Fruit fly (Drosophila melanogaster): Measurements from ENCODE around the gene Mat89Ba.

Mat89Ba gene

DNA sequence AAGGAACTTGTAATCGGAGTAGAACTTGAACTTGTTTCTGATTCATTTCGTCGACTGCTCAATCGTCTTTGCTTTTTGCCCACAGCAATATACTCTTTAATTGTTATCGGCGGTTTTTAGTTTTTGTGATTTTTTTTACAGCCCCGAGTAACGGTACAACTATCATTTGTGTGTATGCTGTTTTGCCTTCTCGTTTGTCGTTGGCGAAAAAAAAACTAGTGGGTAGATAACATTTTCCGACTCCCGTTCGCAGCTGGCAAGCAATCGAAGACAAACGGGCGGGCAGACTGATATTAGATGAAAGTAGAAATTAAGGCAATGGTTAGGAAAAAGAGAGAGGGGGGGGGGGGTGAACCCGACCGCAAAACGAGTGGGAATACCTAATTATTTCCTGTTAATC, 15.6 kb upstream of the Mat89Ba start:
- TF ChIP-seq Eip78C (GFP tag): peak; percentile 14
- 0 out of 3 replicates have a peak, but pooled peaks have one; percentile 18 for TF ChIP-seq CG8119 (GFP tag; IDR thresholded peaks at IDR 0.05)
- TF ChIP-seq Sox15 (GFP tag; optimal IDR thresholded peaks at IDR 0.05): no peak

DNA sequence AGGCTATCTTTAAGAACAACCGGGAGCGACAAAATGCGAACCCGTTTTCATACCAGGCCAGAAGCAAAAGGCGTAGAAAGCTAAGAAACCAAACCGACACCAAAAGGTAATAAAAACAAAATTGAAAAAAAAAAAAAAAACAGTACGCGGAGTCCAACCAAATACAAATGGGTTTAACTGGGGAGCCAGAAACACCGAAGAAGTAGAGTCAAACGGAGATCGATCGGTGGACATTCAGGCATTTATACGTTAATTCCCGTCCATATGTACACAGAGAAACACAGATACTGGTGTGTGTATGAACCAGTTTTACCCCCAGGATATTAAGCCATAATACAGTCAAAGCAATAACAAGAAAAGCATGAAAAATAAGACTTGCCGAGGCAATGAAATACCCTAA, 15.0 kb upstream of the Mat89Ba start:
- TF ChIP-seq CG8119 (GFP tag; IDR thresholded peaks at IDR 0.05) (0 out of 3 replicates have a peak, but pooled peaks have one; percentile 26), Sox102F (GFP tag; optimal IDR thresholded peaks at IDR 0.05) (peak; percentile 20), salr (GFP tag; optimal IDR thresholded peaks at IDR 0.05) (no peak), CG9139 (GFP tag; optimal IDR thresholded peaks at IDR 0.05) (peak; percentile 60), CG15336 (GFP tag; IDR thresholded peaks at IDR 0.05) (0 out of 2 replicates have a peak, but pooled peaks have one; percentile 8), CG8319 (GFP tag; optimal IDR thresholded peaks at IDR 0.05) (no peak), dsx (GFP tag; optimal IDR thresholded peaks at IDR 0.05; ENCODE audit: poor library complexity, severe bottlenecking) (peak; percentile 38), CG3032 (tag; optimal IDR thresholded peaks at IDR 0.05) (no peak), CG6808 (GFP tag; optimal IDR thresholded peaks at IDR 0.05) (peak; percentile 50), ss (GFP tag; optimal IDR thresholded peaks at IDR 0.05) (peak; percentile 7 to 26), CG6854 (GFP tag; optimal IDR thresholded peaks at IDR 0.05) (peak; percentile 11), spab (GFP tag; optimal IDR thresholded peaks at IDR 0.05) (peak; percentile 8)

DNA sequence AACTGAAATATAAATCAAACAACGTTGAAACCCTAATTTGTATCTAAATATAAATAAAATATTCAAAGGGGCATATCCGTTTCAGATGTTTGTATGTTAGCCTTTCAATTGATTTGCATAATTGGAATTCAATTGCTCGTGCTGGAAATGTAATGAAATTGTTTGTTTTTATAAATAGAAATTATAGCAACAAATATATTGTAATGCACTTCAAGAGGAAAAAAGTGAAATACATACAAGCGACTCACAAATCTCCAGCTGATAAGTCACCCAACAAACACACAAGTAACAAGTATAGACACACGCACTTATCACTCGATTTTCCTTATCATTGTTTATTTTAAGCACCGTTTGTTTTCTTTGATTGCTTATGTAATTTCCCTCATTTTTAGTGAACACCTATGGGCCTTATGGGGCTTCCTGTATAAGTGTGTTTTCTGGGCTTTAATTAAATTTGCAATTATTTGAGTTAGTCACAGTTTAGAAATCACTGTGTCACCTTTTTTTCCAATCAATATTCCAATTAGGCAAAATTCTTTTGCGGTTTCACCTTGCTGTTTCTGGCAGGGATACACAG, 13.5 kb upstream of the Mat89Ba start:
- TF ChIP-seq CG11294 (GFP tag; IDR thresholded peaks at IDR 0.05) (no peak), CG34406 (GFP tag; optimal IDR thresholded peaks at IDR 0.05) (no peak), spab (GFP tag; optimal IDR thresholded peaks at IDR 0.05) (no peak), CG1621 (tag; optimal IDR thresholded peaks at IDR 0.05) (no peak), Ets21C (GFP tag; optimal IDR thresholded peaks at IDR 0.05) (no peak), pdm3 (GFP tag; optimal IDR thresholded peaks at IDR 0.05) (no peak), Hr4 (GFP tag; optimal IDR thresholded peaks at IDR 0.05) (peak; percentile 14), Hr39 (GFP tag; optimal IDR thresholded peaks at IDR 0.05) (no peak), CG9139 (GFP tag; optimal IDR thresholded peaks at IDR 0.05) (no peak), CG11762 (GFP tag; optimal IDR thresholded peaks at IDR 0.05; ENCODE audit: insufficient read depth) (no peak), salr (GFP tag; optimal IDR thresholded peaks at IDR 0.05) (no peak), fd59A (GFP tag; optimal IDR thresholded peaks at IDR 0.05) (no peak), eg (GFP tag; IDR thresholded peaks at IDR 0.05) (no peak), Sox102F (GFP tag; optimal IDR thresholded peaks at IDR 0.05) (no peak), vri (GFP tag; optimal IDR thresholded peaks at IDR 0.05) (peak; percentile 84), CG8319 (GFP tag; optimal IDR thresholded peaks at IDR 0.05) (no peak), CG6808 (GFP tag; optimal IDR thresholded peaks at IDR 0.05) (no peak), dac (GFP tag; optimal IDR thresholded peaks at IDR 0.05) (no peak), net (GFP tag; optimal IDR thresholded peaks at IDR 0.05) (no peak), esn (GFP tag; optimal IDR thresholded peaks at IDR 0.05) (no peak), CG3032 (tag; optimal IDR thresholded peaks at IDR 0.05) (no peak), dsx (GFP tag; optimal IDR thresholded peaks at IDR 0.05; ENCODE audit: poor library complexity, severe bottlenecking) (no peak), Smox (GFP tag; optimal IDR thresholded peaks at IDR 0.05) (no peak), fkh (GFP tag; optimal IDR thresholded peaks at IDR 0.05) (peak; percentile 79), Eip78C (GFP tag) (peak; percentile 48), CG10669 (GFP tag; optimal IDR thresholded peaks at IDR 0.05) (no peak), fd85E (GFP tag; optimal IDR thresholded peaks at IDR 0.05) (no peak), Eip75B (GFP tag; optimal IDR thresholded peaks at IDR 0.05) (no peak), lz (GFP tag; optimal IDR thresholded peaks at IDR 0.05) (no peak)

DNA sequence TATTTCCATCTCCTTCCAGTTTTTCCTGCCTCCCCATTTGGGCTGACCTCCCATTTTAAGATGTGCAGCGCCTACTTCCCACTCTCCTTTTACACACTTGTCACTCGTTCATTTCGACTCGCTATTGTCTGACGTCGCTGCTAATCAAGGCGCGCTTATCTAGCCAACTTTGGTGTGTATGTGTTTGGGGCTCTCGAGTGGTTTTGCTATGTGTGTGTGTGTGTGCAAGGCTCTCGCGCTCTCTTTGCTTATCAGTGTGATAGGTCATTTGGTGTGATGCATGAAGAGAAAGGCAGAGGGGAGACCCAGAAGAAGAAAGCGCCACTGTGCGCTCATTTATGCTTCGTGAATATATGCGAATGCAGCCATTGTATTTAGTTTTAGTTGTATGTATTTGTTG, 12.7 kb upstream of the Mat89Ba start:
- TF ChIP-seq CG6163 (GFP tag; IDR thresholded peaks at IDR 0.05): no peak
- peak; percentile 26 for TF ChIP-seq Eip78C (GFP tag)
- no peak for TF ChIP-seq Eip93F (GFP tag; optimal IDR thresholded peaks at IDR 0.05)
- TF ChIP-seq svp (GFP tag): peak; percentile 99
- TF ChIP-seq CG10631 (GFP tag; optimal IDR thresholded peaks at IDR 0.05): no peak
- no peak for TF ChIP-seq esn (GFP tag; optimal IDR thresholded peaks at IDR 0.05)
- 0 out of 3 replicates have a peak, but pooled peaks have one; percentile 10 for TF ChIP-seq eg (GFP tag; IDR thresholded peaks at IDR 0.05)
- TF ChIP-seq CG3032 (tag; optimal IDR thresholded peaks at IDR 0.05): no peak
- TF ChIP-seq vri (GFP tag; optimal IDR thresholded peaks at IDR 0.05): peak; percentile 41
